Fruit fly (Drosophila melanogaster): Measurements from ENCODE around the gene sqz.

The sqz gene

DNA sequence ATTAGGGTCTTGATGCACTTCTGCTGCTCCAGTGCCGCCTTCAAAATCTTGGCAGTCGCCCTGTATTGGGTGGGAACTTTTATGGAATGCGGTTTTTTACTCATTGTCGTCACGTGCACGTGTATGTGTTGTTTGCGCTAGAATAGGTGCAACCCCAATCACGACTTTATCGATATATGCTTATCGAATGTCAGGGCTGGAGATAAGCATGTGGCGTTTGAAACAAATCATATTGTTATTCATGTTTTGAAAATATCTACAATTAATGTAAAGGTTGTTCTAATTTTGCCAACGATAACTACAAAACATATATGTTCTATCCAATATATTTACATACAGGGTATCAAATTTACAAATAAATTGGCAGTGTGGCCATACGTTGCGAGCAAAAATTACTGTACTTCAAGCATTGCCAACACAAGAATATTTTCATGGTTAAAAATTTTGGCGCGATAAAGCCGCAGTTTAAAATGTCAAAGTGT is 1.8 kb upstream of the sqz start, which contains the start of the genes CG42359 and Nsun5 (continued):
- TF ChIP-seq ewg (GFP tag; optimal IDR thresholded peaks at IDR 0.05): peak; percentile 70
- TF ChIP-seq trem (tag; optimal IDR thresholded peaks at IDR 0.05): peak; percentile 95
- TF ChIP-seq Spps (tag; optimal IDR thresholded peaks at IDR 0.05): peak; percentile 85
- peak; percentile 91 for TF ChIP-seq Fer1 (GFP tag; optimal IDR thresholded peaks at IDR 0.05)
- peak; percentile 36 for TF ChIP-seq ab (GFP tag; optimal IDR thresholded peaks at IDR 0.05)
- peak; percentile 85 for TF ChIP-seq Dad (GFP tag; optimal IDR thresholded peaks at IDR 0.05)
- peak; percentile 87 for TF ChIP-seq ranshi (GFP tag; IDR thresholded peaks at IDR 0.05)
- TF ChIP-seq exex (tag; optimal IDR thresholded peaks at IDR 0.05): peak; percentile 73
- peak; percentile 89 for TF ChIP-seq vfl (GFP tag; optimal IDR thresholded peaks at IDR 0.05)
- TF ChIP-seq pita (GFP tag; optimal IDR thresholded peaks at IDR 0.05): no peak
- TF ChIP-seq CG2678 (tag; optimal IDR thresholded peaks at IDR 0.05): peak; percentile 89
- peak; percentile 86 for TF ChIP-seq HLH4C (GFP tag; IDR thresholded peaks at IDR 0.05; ENCODE audit: partially characterized antibody)
- peak; percentile 62; the same call in 2 of the 3 replicates for TF ChIP-seq sr (GFP tag; IDR thresholded peaks at IDR 0.05)
- TF ChIP-seq Stat92E (GFP tag; optimal IDR thresholded peaks at IDR 0.05): peak in 1 of 3 experiments; percentile 66
- peak; percentile 33 for TF ChIP-seq Jarid2 (GFP tag; optimal IDR thresholded peaks at IDR 0.05)
- peak; percentile 26 for TF ChIP-seq corto (GFP tag; optimal IDR thresholded peaks at IDR 0.05)
- TF ChIP-seq H15 (GFP tag; IDR thresholded peaks at IDR 0.05): peak; percentile 85; the same call in 2 of the 3 replicates
- TF ChIP-seq Lpt (GFP tag; optimal IDR thresholded peaks at IDR 0.05): no peak
- peak; percentile 87 for TF ChIP-seq ato (GFP tag; IDR thresholded peaks at IDR 0.05; ENCODE audit: partially characterized antibody)
- TF ChIP-seq fd64A (GFP tag; optimal IDR thresholded peaks at IDR 0.05): peak; percentile 10
- TF ChIP-seq bcd (GFP tag; optimal IDR thresholded peaks at IDR 0.05): peak; percentile 87
- TF ChIP-seq CG8388 (GFP tag; optimal IDR thresholded peaks at IDR 0.05): peak; percentile 85
- peak; percentile 84 for TF ChIP-seq CG1024 (GFP tag; IDR thresholded peaks at IDR 0.05)
- peak; percentile 30 for TF ChIP-seq CG10431 (GFP tag; optimal IDR thresholded peaks at IDR 0.05)
- TF ChIP-seq Antp (GFP tag; optimal IDR thresholded peaks at IDR 0.05): peak; percentile 93
- peak; percentile 94 for TF ChIP-seq CG30403 (GFP tag; optimal IDR thresholded peaks at IDR 0.05)
- TF ChIP-seq tll (GFP tag; optimal IDR thresholded peaks at IDR 0.05): peak in 1 of 2 experiments; percentile 31
- TF ChIP-seq CG11723 (GFP tag; optimal IDR thresholded peaks at IDR 0.05): peak; percentile 64
- TF ChIP-seq Tbp (GFP tag; optimal IDR thresholded peaks at IDR 0.05): no peak
- TF ChIP-seq gcm (GFP tag; optimal IDR thresholded peaks at IDR 0.05): peak; percentile 71
- peak; percentile 96 for TF ChIP-seq sna (GFP tag; IDR thresholded peaks at IDR 0.05; ENCODE audit: partially characterized antibody)
- peak; percentile 71 for TF ChIP-seq CG12219 (GFP tag; optimal IDR thresholded peaks at IDR 0.05)
- TF ChIP-seq CG7745 (tag; optimal IDR thresholded peaks at IDR 0.05): peak; percentile 26
- peak; percentile 98 for TF ChIP-seq E2f2 (GFP tag; IDR thresholded peaks at IDR 0.05)
- peak; percentile 65 for TF ChIP-seq btn (GFP tag; optimal IDR thresholded peaks at IDR 0.05)
- TF ChIP-seq CG31441 (GFP tag; IDR thresholded peaks at IDR 0.05): peak; percentile 85
- TF ChIP-seq tna (GFP tag; IDR thresholded peaks at IDR 0.05; ENCODE audit: partially characterized antibody): peak; percentile 74
- TF ChIP-seq wor (GFP tag; IDR thresholded peaks at IDR 0.05): peak; percentile 65
- peak; percentile 89 for TF ChIP-seq CG7786 (GFP tag; optimal IDR thresholded peaks at IDR 0.05)
- TF ChIP-seq Rfx (GFP tag; IDR thresholded peaks at IDR 0.05): peak; percentile 92
- peak; percentile 70 for TF ChIP-seq Nf-YB (GFP tag; optimal IDR thresholded peaks at IDR 0.05)
- peak; percentile 87 for TF ChIP-seq CG1602 (GFP tag; optimal IDR thresholded peaks at IDR 0.05)
- TF ChIP-seq dimm (GFP tag; IDR thresholded peaks at IDR 0.05): peak; percentile 51; the same call in 1 of the 2 replicates
- TF ChIP-seq sim (GFP tag; IDR thresholded peaks at IDR 0.05): peak; percentile 52; the same call in 1 of the 2 replicates
- TF ChIP-seq Deaf1 (tag; optimal IDR thresholded peaks at IDR 0.05): peak; percentile 62
- peak; percentile 70 for TF ChIP-seq croc (GFP tag; conservative IDR thresholded peaks at IDR 0.05)
- peak; percentile 90 for TF ChIP-seq CG14014 (GFP tag; IDR thresholded peaks at IDR 0.05)
- TF ChIP-seq CG18599 (GFP tag; optimal IDR thresholded peaks at IDR 0.05): peak; percentile 89
- peak; percentile 95 for TF ChIP-seq unc-4 (GFP tag; IDR thresholded peaks at IDR 0.05; ENCODE audit: partially characterized antibody)

Measured in whole organism, embryonic.